Fruit fly (Drosophila melanogaster) whole organism, wandering third instar larva: ENCODE data around the gene stck.
A peak's percentile ranks its signal among the peaks of the same experiment; 100 is the strongest.

ENCODE experiments used
- Abd-B ChIP-seq: fragments of >200 bp; optimal IDR thresholded peaks from 2 replicates; lab custom pipeline; 2017; ENCODE audit warnings: missing biosample characterization, missing genetic modification characterization
- CG32264 ChIP-seq: fragments of 200-800 bp; sonication (Bioruptor generic); optimal IDR thresholded peaks from 2 replicates; lab custom pipeline; 2016; ENCODE audit warnings: missing biosample characterization, missing genetic modification characterization
- CG9705 ChIP-seq: fragments of 200-800 bp; sonication (Bioruptor generic); optimal IDR thresholded peaks from 2 replicates; lab custom pipeline; 2018; ENCODE audit warnings: missing biosample characterization, mild to moderate bottlenecking, missing genetic modification characterization
- CrebA ChIP-seq: fragments of 200-800 bp; sonication (Bioruptor generic); optimal IDR thresholded peaks from 2 replicates; lab custom pipeline; 2016; ENCODE audit warnings: missing biosample characterization, mild to moderate bottlenecking, missing genetic modification characterization, borderline replicate concordance
- Dfd ChIP-seq: fragments of >200 bp; optimal IDR thresholded peaks from 2 replicates; lab custom pipeline; 2017; ENCODE audit warnings: missing biosample characterization, missing genetic modification characterization
- Dif ChIP-seq: fragments of 200-275, 200-300 bp; sonication (Bioruptor generic); optimal IDR thresholded peaks from 2 replicates; lab custom pipeline; 2018; ENCODE audit warnings: missing biosample characterization, missing genetic modification characterization; ENCODE audit not compliant: partially characterized antibody
- GATAd ChIP-seq: sonication (Bioruptor generic); optimal IDR thresholded peaks from 2 replicates; lab custom pipeline; 2016; ENCODE audit warnings: missing biosample characterization, missing genetic modification characterization
- HLH106 ChIP-seq: fragments of 200-800 bp; optimal IDR thresholded peaks from 3 replicates; lab custom pipeline; 2019; ENCODE audit warnings: missing biosample characterization, mild to moderate bottlenecking, missing genetic modification characterization, moderate library complexity
- Hnf4 ChIP-seq: fragments of 200-800 bp; sonication (Bioruptor generic); optimal IDR thresholded peaks from 2 replicates; lab custom pipeline; 2016; ENCODE audit warnings: missing biosample characterization, mild to moderate bottlenecking, missing genetic modification characterization
- Hr78 ChIP-seq: fragments of >200 bp; optimal IDR thresholded peaks from 2 replicates; lab custom pipeline; 2017; ENCODE audit warnings: missing biosample characterization, missing genetic modification characterization
- Hr83 ChIP-seq: fragments of 200-300 bp; sonication (Bioruptor generic); optimal IDR thresholded peaks from 2 replicates; lab custom pipeline; 2016; ENCODE audit warnings: missing biosample characterization, mild to moderate bottlenecking, missing genetic modification characterization, moderate library complexity; ENCODE audit not compliant: poor library complexity, severe bottlenecking
- Jra ChIP-seq: sonication (Bioruptor generic); optimal IDR thresholded peaks from 2 replicates; lab custom pipeline; 2016; ENCODE audit warnings: missing biosample characterization, missing genetic modification characterization
- Mio ChIP-seq: sonication (Bioruptor generic); optimal IDR thresholded peaks from 2 replicates; lab custom pipeline; 2016; ENCODE audit warnings: missing biosample characterization, missing genetic modification characterization
- Myc ChIP-seq: fragments of >200 bp; optimal IDR thresholded peaks from 2 replicates; lab custom pipeline; 2017
- N ChIP-seq: fragments of >200 bp; optimal IDR thresholded peaks from 2 replicates; lab custom pipeline; 2018; ENCODE audit warnings: missing biosample characterization, missing external identifiers, missing genetic modification characterization
- OdsH ChIP-seq: fragments of 200-800 bp; sonication (Bioruptor generic); optimal IDR thresholded peaks from 2 replicates; lab custom pipeline; 2016; ENCODE audit warnings: missing biosample characterization, mild to moderate bottlenecking, missing genetic modification characterization
- Rel ChIP-seq, 2 experiments: fragments of 200-800 bp; sonication (Bioruptor generic) in 1 of 2; optimal IDR thresholded peaks; 2 replicates in 1 of 2; 3 replicates in 1 of 2; lab custom pipeline; 2016 to 2019; ENCODE audit warnings: mild to moderate bottlenecking in 2 of 2, missing biosample characterization in 2 of 2, missing genetic modification characterization in 2 of 2, moderate library complexity in 1 of 2
- Sp1 ChIP-seq: fragments of 200-800 bp; sonication (Bioruptor generic); optimal IDR thresholded peaks from 3 replicates; lab custom pipeline; 2019; ENCODE audit warnings: missing biosample characterization, mild to moderate bottlenecking, missing genetic modification characterization, moderate library complexity
- Vsx2 ChIP-seq: fragments of 200-300, 225-300 bp; sonication (Bioruptor generic); optimal IDR thresholded peaks from 2 replicates; lab custom pipeline; 2018; ENCODE audit warnings: missing biosample characterization, missing genetic modification characterization; ENCODE audit not compliant: partially characterized antibody
- br ChIP-seq: fragments of 200-800 bp; sonication (Bioruptor generic); optimal IDR thresholded peaks from 2 replicates; lab custom pipeline; 2016; ENCODE audit warnings: missing biosample characterization, missing genetic modification characterization
- brk ChIP-seq: fragments of 200-800 bp; sonication (Bioruptor generic); optimal IDR thresholded peaks from 2 replicates; lab custom pipeline; 2016; ENCODE audit warnings: missing biosample characterization, mild to moderate bottlenecking, missing genetic modification characterization
- dl ChIP-seq, 2 experiments: fragments of 175-275, 200-275 bp in 1 of 2; fragments of 200-275 bp in 1 of 2; sonication (Bioruptor generic); optimal IDR thresholded peaks; lab custom pipeline; 2018; ENCODE audit warnings: mild to moderate bottlenecking in 2 of 2, missing biosample characterization in 2 of 2, missing genetic modification characterization in 2 of 2, moderate library complexity in 2 of 2; ENCODE audit not compliant: partially characterized antibody in 2 of 2, insufficient read depth in 1 of 2
- dmrt93B ChIP-seq: fragments of 200-800 bp; sonication (Bioruptor generic); optimal IDR thresholded peaks from 2 replicates; lab custom pipeline; 2018; ENCODE audit warnings: missing biosample characterization, mild to moderate bottlenecking, missing genetic modification characterization
- dsf ChIP-seq: sonication (Bioruptor generic); optimal IDR thresholded peaks from 2 replicates; lab custom pipeline; 2016; ENCODE audit warnings: missing biosample characterization, missing genetic modification characterization, borderline replicate concordance
- ey ChIP-seq: fragments of 200-800 bp; sonication (Bioruptor generic); optimal IDR thresholded peaks from 2 replicates; lab custom pipeline; 2016; ENCODE audit warnings: missing biosample characterization, missing genetic modification characterization
- foxo ChIP-seq, 2 experiments: fragments of 200-800 bp; sonication (Bioruptor generic); optimal IDR thresholded peaks; 2 replicates in 1 of 2; 3 replicates in 1 of 2; lab custom pipeline; 2016 to 2017; ENCODE audit warnings: missing biosample characterization in 2 of 2, missing genetic modification characterization in 2 of 2
- fru ChIP-seq: fragments of 200-800 bp; sonication (Bioruptor generic); optimal IDR thresholded peaks from 3 replicates; lab custom pipeline; 2016; ENCODE audit warnings: missing biosample characterization, mild to moderate bottlenecking, missing genetic modification characterization
- h ChIP-seq: fragments of 200-800 bp; sonication (Bioruptor generic); optimal IDR thresholded peaks from 3 replicates; lab custom pipeline; 2016; ENCODE audit warnings: missing biosample characterization, mild to moderate bottlenecking, missing genetic modification characterization
- jim ChIP-seq: fragments of 175-275, 200-325 bp; sonication (Bioruptor generic); optimal IDR thresholded peaks from 2 replicates; lab custom pipeline; 2016; ENCODE audit warnings: missing biosample characterization, mild to moderate bottlenecking, missing genetic modification characterization
- lola ChIP-seq: fragments of >200 bp; optimal IDR thresholded peaks from 2 replicates; lab custom pipeline; 2017; ENCODE audit warnings: missing biosample characterization, missing genetic modification characterization
- pan ChIP-seq: fragments of >200 bp; optimal IDR thresholded peaks from 2 replicates; lab custom pipeline; 2017
- psq ChIP-seq: fragments of 200-800 bp; sonication (Bioruptor generic); optimal IDR thresholded peaks from 3 replicates; lab custom pipeline; 2017; ENCODE audit warnings: missing biosample characterization, mild to moderate bottlenecking, missing genetic modification characterization, moderate library complexity
- rgr ChIP-seq: fragments of 200-800 bp; sonication (Bioruptor generic); optimal IDR thresholded peaks from 3 replicates; lab custom pipeline; 2016; ENCODE audit warnings: missing biosample characterization, mild to moderate bottlenecking, missing genetic modification characterization
- sage ChIP-seq: fragments of 200-800 bp; sonication (Bioruptor generic); optimal IDR thresholded peaks from 2 replicates; lab custom pipeline; 2016; ENCODE audit warnings: missing biosample characterization, mild to moderate bottlenecking, missing genetic modification characterization
- sv ChIP-seq: fragments of 200-800 bp; sonication (Bioruptor generic); optimal IDR thresholded peaks from 3 replicates; lab custom pipeline; 2016; ENCODE audit warnings: missing biosample characterization, missing genetic modification characterization
- tai ChIP-seq: sonication (Bioruptor generic); optimal IDR thresholded peaks from 2 replicates; lab custom pipeline; 2016; ENCODE audit warnings: missing biosample characterization, missing genetic modification characterization
- usp ChIP-seq: fragments of >200 bp; optimal IDR thresholded peaks from 2 replicates; lab custom pipeline; 2017; ENCODE audit warnings: missing biosample characterization, missing genetic modification characterization
- woc ChIP-seq: sonication (Bioruptor generic); optimal IDR thresholded peaks from 2 replicates; lab custom pipeline; 2016; ENCODE audit warnings: missing biosample characterization, mild to moderate bottlenecking, missing genetic modification characterization

stck gene

DNA sequence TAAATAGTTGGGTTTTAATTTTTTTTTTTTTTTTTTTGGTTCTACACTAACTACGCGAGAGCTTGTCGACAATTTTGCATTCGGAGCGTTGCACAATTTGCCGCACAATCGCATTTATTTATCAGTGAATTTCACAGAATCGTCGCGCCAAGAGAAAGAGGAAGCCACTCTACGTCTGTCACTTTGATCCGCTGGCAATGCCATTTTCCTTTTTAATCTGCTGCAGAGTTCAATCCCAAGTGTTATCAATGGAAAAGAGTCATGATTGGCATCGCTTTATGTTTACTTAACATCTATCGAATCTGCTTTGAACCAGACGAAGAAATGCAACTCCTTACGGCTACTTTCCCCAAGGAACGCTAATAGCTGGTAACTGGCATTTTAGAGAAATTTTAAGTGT is 27.1 kb upstream of the stck start:
- no peak for TF ChIP-seq sage (GFP tag; lab: Kevin White, UChicago)

DNA sequence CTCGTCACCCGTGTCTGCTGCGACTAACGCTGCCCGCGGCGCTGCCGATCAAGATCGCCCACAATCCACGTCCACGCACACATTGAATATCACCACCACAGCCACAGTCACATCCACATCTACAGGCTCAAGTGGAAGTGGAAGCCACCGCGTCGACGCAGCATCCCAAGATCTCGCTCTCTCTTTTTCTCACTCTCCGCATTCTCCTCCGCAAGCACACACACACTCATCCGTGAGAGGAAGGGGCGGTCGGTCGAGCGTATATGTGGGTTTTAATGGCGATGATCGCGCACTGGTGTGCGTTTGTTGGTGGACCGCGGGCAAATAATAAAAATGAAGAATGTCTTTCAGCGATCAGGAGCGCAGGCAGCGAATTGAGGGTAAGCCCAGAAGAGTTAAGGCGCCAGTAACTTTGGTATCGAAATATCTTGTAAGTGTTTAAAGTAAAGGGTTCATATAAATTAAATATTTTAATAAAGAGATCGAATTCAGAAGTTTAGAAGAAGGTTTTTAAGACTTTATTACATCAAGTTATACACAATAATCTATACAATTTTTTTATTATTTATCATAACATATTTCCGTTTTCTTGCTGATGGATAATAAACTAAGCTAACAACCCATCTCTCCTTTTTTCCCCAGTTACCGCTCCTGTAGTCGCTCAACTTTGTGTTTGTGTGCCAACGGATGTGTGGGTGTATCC is 22.9 kb upstream of the stck start, which contains the start of gene Poxm:
Gene Poxm (minus strand): TSS at position 25 of the 703 bp plus-strand sequence.
- TF ChIP-seq HLH106 (tag; lab: Kevin White, UChicago) (peak; percentile 95), Dfd (peak; percentile 83), dmrt93B (GFP tag; lab: Kevin White, UChicago) (peak; percentile 97), CG9705 (GFP tag; lab: Kevin White, UChicago) (peak; percentile 87), Hnf4 (GFP tag; lab: Kevin White, UChicago) (peak; percentile 49), rgr (GFP tag; lab: Kevin White, UChicago) (peak; percentile 81), tai (no peak), Myc (lab: Kevin White, UChicago) (no peak), CG32264 (GFP tag; lab: Kevin White, UChicago) (peak; percentile 1), h (GFP tag; lab: Kevin White, UChicago) (peak; percentile 90), Jra (GFP tag; lab: Kevin White, UChicago) (peak; percentile 26), foxo (GFP tag; optimal IDR thresholded peaks at IDR 0.05; lab: Kevin White, UChicago) (peak in 1 of 2 experiments; percentile 93), GATAd (no peak), Hr78 (GFP tag; lab: Kevin White, UChicago) (no peak), OdsH (GFP tag; lab: Kevin White, UChicago) (peak; percentile 85), Abd-B (GFP tag; lab: Kevin White, UChicago) (no peak), Vsx2 (no peak), fru (GFP tag; lab: Kevin White, UChicago) (peak; percentile 90), Sp1 (peak; percentile 94), brk (GFP tag; lab: Kevin White, UChicago) (no peak), Rel (GFP tag; optimal IDR thresholded peaks at IDR 0.05; lab: Kevin White, UChicago) (no peak), Rel (tag; optimal IDR thresholded peaks at IDR 0.05; lab: Kevin White, UChicago) (peak; percentile 54), jim (no peak), Mio (GFP tag; lab: Kevin White, UChicago) (peak; percentile 17), woc (GFP tag; lab: Kevin White, UChicago) (no peak), usp (GFP tag; lab: Kevin White, UChicago) (no peak), N (GFP tag; lab: Kevin White, UChicago) (peak; percentile 44), sage (GFP tag; lab: Kevin White, UChicago) (peak; percentile 69), psq (peak; percentile 89), Hr83 (GFP tag; lab: Kevin White, UChicago) (peak; percentile 19), pan (lab: Kevin White, UChicago) (no peak), ey (GFP tag; lab: Kevin White, UChicago) (peak; percentile 79), CrebA (GFP tag; lab: Kevin White, UChicago) (no peak), dsf (GFP tag; lab: Kevin White, UChicago) (peak; percentile 46), Dif (peak; percentile 78), lola (GFP tag; lab: Kevin White, UChicago) (no peak), dl (GFP tag; optimal IDR thresholded peaks at IDR 0.05; lab: Kevin White, UChicago; ENCODE audit: insufficient read depth in 1 of 2, partially characterized antibody in 2 of 2) (peak; percentile 45 to 52), br (GFP tag; lab: Kevin White, UChicago) (peak; percentile 62), sv (peak; percentile 83)
- TF ChIP-seq, all 38 proteins: peak for 25

DNA sequence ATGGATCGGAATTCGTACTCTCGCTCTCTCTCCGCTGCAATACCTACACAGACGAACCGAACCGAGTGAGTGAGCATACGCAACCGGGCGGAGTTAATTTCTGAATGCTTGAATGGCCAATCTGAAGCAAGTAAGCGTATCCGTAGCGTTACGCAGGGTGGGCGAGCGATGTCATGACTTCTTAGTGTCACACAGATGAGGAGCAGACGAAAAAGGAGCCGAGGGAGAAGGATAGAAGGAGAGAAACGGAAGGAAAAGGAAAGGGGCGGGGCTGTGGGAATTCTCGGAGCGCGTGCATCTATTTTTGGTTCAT is 22.4 kb upstream of the stck start:
- TF ChIP-seq jim (no peak), psq (peak; percentile 8)
